Worm (Caenorhabditis elegans) whole organism, early embryonic: ENCODE measurements around the gene C18B10.6.

ENCODE experiments used
- aly-1 ChIP-seq: sonication (generic microtip); optimal IDR thresholded peaks from 2 replicates; lab custom pipeline; 2016; ENCODE audit warnings: missing genetic modification characterization, missing compliant biosample characterization
- ama-1 ChIP-seq: fragments of 150-350 bp; optimal IDR thresholded peaks from 2 replicates; lab custom pipeline; 2014
- ceh-13 ChIP-seq: fragments of 200-800 bp; sonication (Bioruptor generic); optimal IDR thresholded peaks from 2 replicates; lab custom pipeline; 2018; ENCODE audit warnings: mild to moderate bottlenecking, missing genetic modification characterization, missing compliant biosample characterization
- ceh-36 ChIP-seq: sonication (generic microtip); optimal IDR thresholded peaks from 2 replicates; lab custom pipeline; 2016; ENCODE audit warnings: missing genetic modification characterization, inconsistent platforms, missing compliant biosample characterization
- ets-7 ChIP-seq: sonication (generic microtip); optimal IDR thresholded peaks from 2 replicates; lab custom pipeline; 2016; ENCODE audit warnings: missing genotype, missing genetic modification characterization, missing compliant biosample characterization
- flt-1 ChIP-seq: fragments of 200-800 bp; sonication (Bioruptor generic); IDR thresholded peaks from 2 replicates; pipeline ENCODE4 v1.3.6; 2022; ENCODE audit warnings: missing genetic modification characterization, missing compliant biosample characterization
- hmg-4 ChIP-seq: fragments of 200-800 bp; sonication (Bioruptor generic); optimal IDR thresholded peaks from 2 replicates; lab custom pipeline; 2018; ENCODE audit warnings: mild to moderate bottlenecking, missing genetic modification characterization, missing compliant biosample characterization
- hnd-1 ChIP-seq: sonication (generic microtip); optimal IDR thresholded peaks from 2 replicates; lab custom pipeline; 2016; ENCODE audit warnings: missing genetic modification characterization, missing compliant biosample characterization
- pes-1 ChIP-seq: fragments of 200-800 bp; sonication (Bioruptor generic); IDR thresholded peaks from 2 replicates; pipeline ENCODE4 v1.3.6; 2022; ENCODE audit warnings: missing genetic modification reagents, missing genetic modification characterization, missing compliant biosample characterization
- scrt-1 ChIP-seq: fragments of 200-800 bp; sonication (Bioruptor generic); IDR thresholded peaks from 2 replicates; pipeline ENCODE4 v1.3.6; 2022; ENCODE audit warnings: missing genetic modification characterization, missing compliant biosample characterization
- sea-1 ChIP-seq: fragments of 200-800 bp; sonication (Bioruptor generic); conservative IDR thresholded peaks from 2 replicates; pipeline ENCODE4 v1.3.6; 2022; ENCODE audit warnings: missing genetic modification characterization, missing compliant biosample characterization
- tbx-11 ChIP-seq: fragments of 200-800 bp; sonication (Bioruptor generic); IDR thresholded peaks from 2 replicates; pipeline ENCODE4 v1.3.6; 2022; ENCODE audit warnings: missing genetic modification characterization, missing compliant biosample characterization
- tbx-37 ChIP-seq: fragments of 200-800 bp; sonication (Bioruptor generic); conservative IDR thresholded peaks from 2 replicates; pipeline ENCODE4 v1.3.6; 2022; ENCODE audit warnings: missing genetic modification reagents, missing genetic modification characterization, missing compliant biosample characterization
- tra-4 ChIP-seq: sonication (generic microtip); optimal IDR thresholded peaks from 2 replicates; lab custom pipeline; 2017; ENCODE audit warnings: missing genetic modification characterization, missing compliant biosample characterization

ce11 chrV:7449303-7449827 is 31.5 kb downstream of the C18B10.6 start, which contains the start of gene try-12:
- no peak for TF ChIP-seq ets-7 (tag; lab: Kevin White, UChicago)
- TF ChIP-seq hnd-1 (tag; lab: Kevin White, UChicago) = no peak
- TF ChIP-seq ama-1 (lab: Kevin White, UChicago) = no peak
- TF ChIP-seq flt-1 (GFP tag; lab: Robert Waterston, UW) = no peak
- TF ChIP-seq ceh-36 (tag; lab: Kevin White, UChicago) = no peak
- TF ChIP-seq pes-1 = no peak
- no peak for TF ChIP-seq scrt-1 (GFP tag; lab: Robert Waterston, UW)
- no peak for TF ChIP-seq tra-4 (tag; lab: Kevin White, UChicago)
- TF ChIP-seq ceh-13 (GFP tag; lab: Kevin White, UChicago) = no peak
- TF ChIP-seq tbx-11 (GFP tag; lab: Robert Waterston, UW) = no peak
- no peak for TF ChIP-seq tbx-37
- TF ChIP-seq aly-1 = no peak
- TF ChIP-seq hmg-4 (GFP tag; lab: Kevin White, UChicago) = no peak
- no peak for TF ChIP-seq sea-1 (GFP tag; lab: Robert Waterston, UW)
